Worm (Caenorhabditis elegans): ENCODE data around the gene R102.4.

DNA sequence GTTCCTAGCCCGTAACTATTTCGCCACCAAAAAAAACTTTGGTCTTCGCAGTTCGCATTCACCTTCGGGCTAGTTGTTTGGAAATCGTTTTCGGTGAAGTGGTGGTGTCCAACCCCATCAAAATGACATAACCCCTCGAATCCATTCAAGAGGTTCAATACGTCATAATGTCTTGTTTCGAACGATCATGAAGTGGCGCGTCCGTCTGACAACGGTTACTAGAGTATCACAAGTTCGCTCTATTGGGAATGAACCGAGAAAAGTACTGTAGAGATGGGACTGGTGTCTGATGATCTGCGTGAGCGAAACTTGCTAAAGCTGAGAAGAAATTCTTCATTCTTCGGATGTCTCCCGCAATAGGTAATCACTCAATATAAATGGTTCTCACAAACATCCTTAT lies 32.6 kb upstream of the R102.4 start, which contains the start of gene ZC168.2:
- no peak for TF ChIP-seq snpc-4 (tag; optimal IDR thresholded peaks at IDR 0.05)
- TF ChIP-seq ceh-82 (tag; optimal IDR thresholded peaks at IDR 0.05), result no peak
- no peak for TF ChIP-seq elt-1 (tag; optimal IDR thresholded peaks at IDR 0.05)
- TF ChIP-seq nhr-11 (tag; optimal IDR thresholded peaks at IDR 0.05), result no peak
- no peak for TF ChIP-seq sea-2 (GFP tag; optimal IDR thresholded peaks at IDR 0.05)
- no peak for TF ChIP-seq egl-27 (tag; optimal IDR thresholded peaks at IDR 0.05)
- no peak for TF ChIP-seq nfya-1 (tag; optimal IDR thresholded peaks at IDR 0.05; ENCODE audit: insufficient read depth)
- TF ChIP-seq elt-3 (tag; optimal IDR thresholded peaks at IDR 0.05), result no peak
- no peak for TF ChIP-seq pha-4 (tag; optimal IDR thresholded peaks at IDR 0.05)
- no peak for TF ChIP-seq unc-39 (tag; optimal IDR thresholded peaks at IDR 0.05)
- TF ChIP-seq ZK546.5 (tag; optimal IDR thresholded peaks at IDR 0.05), result no peak

Measured in whole organism, L3 larva.